Fruit fly (Drosophila melanogaster) whole organism, larva: ENCODE measurements around the gene AdamTS-B.
A peak's percentile ranks its signal among the peaks of the same experiment; 100 is the strongest.

Source experiments
- noc ChIP-seq: fragments of 200-800 bp; sonication (Bioruptor generic); optimal IDR thresholded peaks from 3 replicates; lab custom pipeline; 2019; ENCODE audit warnings: missing biosample characterization, mild to moderate bottlenecking, missing genetic modification characterization, moderate library complexity

AdamTS-B gene

DNA sequence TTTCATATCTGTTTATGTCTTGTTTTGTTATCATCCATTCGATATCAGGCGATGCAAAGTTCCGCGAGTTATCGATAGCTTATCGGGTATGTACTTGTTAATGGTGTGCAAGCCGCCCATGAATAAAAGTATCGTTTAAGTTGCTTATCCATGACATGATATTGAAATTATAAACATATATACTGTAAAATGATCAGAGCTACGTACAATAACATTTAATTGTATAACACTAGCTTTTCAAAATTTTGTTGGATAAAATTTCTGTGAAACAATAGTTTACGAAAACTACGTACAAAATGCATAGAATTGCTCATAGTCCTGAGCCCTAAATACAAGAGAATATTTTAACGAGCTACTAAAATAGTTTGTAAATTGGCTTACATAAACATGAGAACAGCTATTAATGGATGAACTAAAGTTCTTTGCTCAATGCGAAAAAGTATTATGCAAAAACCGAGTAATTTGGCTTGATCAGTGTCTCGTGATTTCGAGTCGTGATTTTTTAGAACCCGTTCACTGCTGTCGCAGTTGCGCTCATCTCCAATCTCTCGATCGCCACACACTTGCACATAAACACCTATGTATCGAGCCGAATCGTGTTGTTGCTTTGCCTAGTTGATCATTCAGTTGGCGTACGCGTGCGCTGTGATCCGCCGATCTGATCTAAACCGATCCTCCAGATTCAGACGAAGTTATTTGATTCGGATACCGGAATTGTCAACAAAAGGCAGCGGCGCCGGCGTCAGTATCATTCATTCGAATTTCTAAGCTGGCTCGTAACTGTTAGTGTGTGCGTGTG, 8.7 kb upstream of the AdamTS-B start, which contains the start of the genes PGAP1 and cv:
PGAP1 (minus strand) TSS at position 57 of the 799 bp plus-strand sequence.
cv (plus strand) TSS at position 586 of the 799 bp plus-strand sequence.
- TF ChIP-seq noc (tag; lab: Kevin White, UChicago): no peak

DNA sequence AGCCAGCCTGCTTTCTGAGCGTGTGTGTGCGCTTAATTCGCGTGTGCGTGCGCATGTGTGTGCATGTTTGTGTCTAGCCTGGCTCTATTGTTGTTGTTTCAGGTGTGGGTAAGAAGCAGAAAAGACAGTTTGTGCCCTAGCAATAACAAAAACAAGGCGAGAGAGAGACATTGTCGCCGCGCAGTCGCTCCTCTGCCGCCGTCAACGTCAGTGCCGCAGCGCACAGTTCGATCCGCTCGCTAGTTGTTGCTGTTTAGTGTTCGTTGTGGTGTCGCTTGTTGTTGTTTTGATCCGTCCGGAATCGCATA, 8.2 kb upstream of the AdamTS-B start:
- TF ChIP-seq noc (tag; lab: Kevin White, UChicago): no peak

DNA sequence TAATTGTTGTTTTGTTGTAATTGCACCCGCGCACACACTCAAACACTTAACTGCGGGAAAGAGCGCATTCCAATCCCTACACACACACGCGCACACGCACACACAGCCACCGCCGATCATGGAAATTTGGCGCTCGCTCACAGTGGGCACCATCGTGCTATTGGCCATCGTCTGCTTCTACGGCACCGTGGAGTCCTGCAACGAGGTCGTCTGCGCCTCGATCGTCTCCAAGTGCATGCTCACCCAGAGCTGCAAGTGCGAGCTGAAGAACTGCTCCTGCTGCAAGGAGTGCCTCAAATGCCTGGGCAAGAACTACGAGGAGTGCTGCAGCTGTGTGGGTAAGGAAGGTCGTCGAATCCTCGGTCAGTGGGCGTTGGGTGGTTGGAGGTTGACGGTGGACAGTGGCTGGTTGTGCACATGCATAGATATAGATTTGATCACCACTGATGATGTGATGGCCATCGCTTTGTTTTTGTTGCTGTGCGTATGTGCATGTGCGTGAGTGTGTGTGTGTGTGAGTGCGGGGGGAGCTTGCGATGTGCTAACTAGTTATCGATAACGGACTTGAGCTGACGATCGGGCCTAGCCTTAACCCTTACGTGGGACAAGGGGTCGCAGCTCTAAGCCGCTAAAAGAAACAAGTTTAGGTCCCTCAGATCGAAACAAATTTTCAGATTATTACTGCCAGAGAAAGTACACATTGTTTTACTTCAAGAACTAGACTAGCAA, 7.5 kb upstream of the AdamTS-B start:
- no peak for TF ChIP-seq noc (tag; lab: Kevin White, UChicago)

dm6 chrX:5695035-5695434, 3.3 kb upstream of the AdamTS-B start, which contains the start of gene CG3149:
CG3149 (minus strand) TSS chrX:5695205.
- no peak for TF ChIP-seq noc (tag; lab: Kevin White, UChicago)

- no peak for TF ChIP-seq noc (tag; lab: Kevin White, UChicago)
These were observed 2.4 kb upstream of the AdamTS-B start for dm6 chrX:5695958-5696357.

dm6 chrX:5696436-5697022, 1.8 kb upstream of the AdamTS-B start:
- TF ChIP-seq noc (tag; lab: Kevin White, UChicago): peak; percentile 88

dm6 chrX:5699824-5700498, 1.6 kb downstream of the AdamTS-B start:
- TF ChIP-seq noc (tag; lab: Kevin White, UChicago): peak; percentile 47

- TF ChIP-seq noc (tag; lab: Kevin White, UChicago): no peak
These were observed 6.7 kb downstream of the AdamTS-B start for dm6 chrX:5705097-5705496.

dm6 chrX:5705899-5706312, 7.5 kb downstream of the AdamTS-B start:
- TF ChIP-seq noc (tag; lab: Kevin White, UChicago): peak; percentile 43

- no peak for TF ChIP-seq noc (tag; lab: Kevin White, UChicago)
These were observed 14.6 kb downstream of the AdamTS-B start for dm6 chrX:5712966-5713365.

dm6 chrX:5714786-5715185, 16.4 kb downstream of the AdamTS-B start:
- no peak for TF ChIP-seq noc (tag; lab: Kevin White, UChicago)

DNA sequence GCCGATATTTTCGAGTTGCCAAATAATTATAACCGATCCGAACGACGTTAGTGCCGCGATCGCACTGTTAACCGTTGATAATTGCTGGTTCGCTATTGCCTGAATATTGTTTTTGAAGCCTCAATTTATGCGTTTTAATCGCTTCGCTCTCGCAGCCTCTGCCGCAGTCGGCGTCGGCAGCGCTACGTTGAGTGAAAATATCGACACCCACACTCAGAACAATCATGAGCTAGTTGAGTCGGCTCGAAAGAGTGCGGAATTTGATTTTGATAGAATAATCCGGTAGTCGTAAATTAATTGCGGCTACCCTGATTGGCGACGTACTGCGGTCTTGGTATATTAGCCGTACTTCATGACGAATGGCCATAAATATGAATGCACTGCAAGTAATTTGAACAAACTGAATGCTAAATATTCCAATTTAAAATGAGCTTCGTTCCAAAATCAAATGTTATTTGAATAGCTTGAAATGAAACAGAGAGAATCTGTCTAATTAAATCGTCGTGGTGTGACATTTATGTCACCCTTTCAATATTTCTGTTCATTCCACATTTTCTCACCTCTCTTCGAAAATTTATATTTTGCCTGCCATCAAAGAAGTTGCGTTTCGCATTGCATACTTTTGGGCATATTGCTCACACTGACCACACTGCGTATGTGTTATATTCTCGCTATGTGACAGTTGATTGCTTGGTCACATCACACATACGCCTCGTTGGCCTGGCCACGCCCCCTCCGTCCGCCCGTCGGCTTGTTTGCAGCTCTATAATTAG, 17.3 kb downstream of the AdamTS-B start:
- TF ChIP-seq noc (tag; lab: Kevin White, UChicago): peak; percentile 95

- no peak for TF ChIP-seq noc (tag; lab: Kevin White, UChicago)
These were observed 19.6 kb downstream of the AdamTS-B start, which contains the start of gene CG33080 for dm6 chrX:5717741-5718475. CG33080 (minus strand) TSS chrX:5717778.

dm6 chrX:5718476-5719012, 20.2 kb downstream of the AdamTS-B start:
- TF ChIP-seq noc (tag; lab: Kevin White, UChicago): peak; percentile 98
